Worm (Caenorhabditis elegans) whole organism, young adult: ENCODE measurements around the gene ZC513.2.

Source experiments
- C06A6.2 ChIP-seq: fragments of 200-800 bp; sonication (Bioruptor generic); conservative IDR thresholded peaks from 2 replicates; pipeline ENCODE4 v1.3.6; 2022; ENCODE audit warnings: missing genetic modification characterization, missing compliant biosample characterization
- F33H1.4 ChIP-seq: fragments of 200-800 bp; sonication (Bioruptor generic); IDR thresholded peaks from 2 replicates; pipeline ENCODE4 v1.3.6; 2022; ENCODE audit warnings: missing genetic modification reagents, missing genetic modification characterization, missing compliant biosample characterization
- F39B2.1 ChIP-seq: fragments of 200-800 bp; sonication (Bioruptor generic); IDR thresholded peaks from 2 replicates; pipeline ENCODE4 v1.3.6; 2022; ENCODE audit warnings: missing genetic modification reagents, missing genetic modification characterization, missing compliant biosample characterization
- F52B5.7 ChIP-seq: sonication (generic microtip); optimal IDR thresholded peaks from 2 replicates; lab custom pipeline; 2016; ENCODE audit warnings: mild to moderate bottlenecking, missing genetic modification characterization, missing compliant biosample characterization
- K12H6.12 ChIP-seq: fragments of 200-800 bp; sonication (Bioruptor generic); optimal IDR thresholded peaks from 2 replicates; lab custom pipeline; 2018; ENCODE audit warnings: mild to moderate bottlenecking, missing genetic modification characterization, missing compliant biosample characterization
- Y95B8A.8 ChIP-seq: fragments of 200-800 bp; sonication (Bioruptor generic); IDR thresholded peaks from 2 replicates; pipeline ENCODE4 v1.3.6; 2022; ENCODE audit warnings: missing genetic modification reagents, missing genetic modification characterization, missing compliant biosample characterization
- ZK185.1 ChIP-seq: sonication (generic microtip); optimal IDR thresholded peaks from 2 replicates; lab custom pipeline; 2016; ENCODE audit warnings: mild to moderate bottlenecking, missing genetic modification characterization, missing compliant biosample characterization; ENCODE audit not compliant: poor library complexity, severe bottlenecking
- ama-1 ChIP-seq, 3 experiments: fragments of 150-350 bp in 1 of 3; sonication (generic microtip) in 2 of 3; optimal IDR thresholded peaks; 2 replicates each; lab custom pipeline; 2014 to 2018; ENCODE audit warnings: missing biosample characterization in 2 of 3, missing genetic modification characterization in 2 of 3, missing genetic modification reagents in 2 of 3
- aptf-2 ChIP-seq: fragments of 200-800 bp; sonication (Bioruptor generic); conservative IDR thresholded peaks from 2 replicates; pipeline ENCODE4 v1.3.6; 2022; ENCODE audit warnings: missing genetic modification reagents, missing genetic modification characterization, missing compliant biosample characterization
- aptf-3 ChIP-seq: fragments of 200-800 bp; sonication (Bioruptor generic); IDR thresholded peaks from 2 replicates; pipeline ENCODE4 v1.3.6; 2022; ENCODE audit warnings: missing genetic modification characterization, missing compliant biosample characterization
- bed-2 ChIP-seq: fragments of 200-800 bp; sonication (Bioruptor generic); IDR thresholded peaks from 2 replicates; pipeline ENCODE4 v1.3.6; 2022; ENCODE audit warnings: missing genetic modification reagents, missing genetic modification characterization, missing compliant biosample characterization
- ccch-3 ChIP-seq: fragments of 200-800 bp; sonication (Bioruptor generic); optimal IDR thresholded peaks from 2 replicates; lab custom pipeline; 2018; ENCODE audit warnings: mild to moderate bottlenecking, missing genetic modification characterization, missing compliant biosample characterization
- cebp-1 ChIP-seq, 2 experiments: fragments of 200-800 bp in 1 of 2; sonication (Bioruptor generic) in 1 of 2; sonication (generic microtip) in 1 of 2; IDR thresholded peaks in 1 of 2; optimal IDR thresholded peaks in 1 of 2; 2 replicates each; pipeline versions ENCODE4 v1.3.6 to Lab custom; 2017 to 2022; ENCODE audit warnings: missing compliant biosample characterization in 2 of 2, missing genetic modification characterization in 2 of 2, mild to moderate bottlenecking in 1 of 2, missing genetic modification reagents in 1 of 2, moderate library complexity in 1 of 2
- cebp-2 ChIP-seq: fragments of 200-800 bp; sonication (Bioruptor generic); IDR thresholded peaks from 2 replicates; pipeline ENCODE4 v1.3.6; 2022; ENCODE audit warnings: missing genetic modification characterization, missing compliant biosample characterization
- ceh-27 ChIP-seq: fragments of 200-800 bp; sonication (Bioruptor generic); optimal IDR thresholded peaks from 2 replicates; lab custom pipeline; 2018; ENCODE audit warnings: mild to moderate bottlenecking, missing genetic modification characterization, moderate library complexity, missing compliant biosample characterization
- ceh-79 ChIP-seq: sonication (generic microtip); optimal IDR thresholded peaks from 2 replicates; lab custom pipeline; 2017; ENCODE audit warnings: mild to moderate bottlenecking, missing genetic modification characterization, missing compliant biosample characterization
- die-1 ChIP-seq: sonication (generic microtip); optimal IDR thresholded peaks from 2 replicates; lab custom pipeline; 2016; ENCODE audit warnings: missing genotype, mild to moderate bottlenecking, missing genetic modification characterization, missing compliant biosample characterization
- ekl-4 ChIP-seq: fragments of 200-800 bp; sonication (Bioruptor generic); IDR thresholded peaks from 2 replicates; pipeline ENCODE4 v1.3.6; 2022; ENCODE audit warnings: missing genetic modification reagents, missing genetic modification characterization, missing compliant biosample characterization
- gei-17 ChIP-seq: fragments of 200-800 bp; sonication (Bioruptor generic); optimal IDR thresholded peaks from 2 replicates; lab custom pipeline; 2018; ENCODE audit warnings: mild to moderate bottlenecking, missing genetic modification characterization, missing compliant biosample characterization
- him-1 ChIP-seq: sonication (generic microtip); optimal IDR thresholded peaks from 2 replicates; lab custom pipeline; 2016; ENCODE audit warnings: missing genotype, missing genetic modification reagents, missing genetic modification characterization, missing compliant biosample characterization
- hlh-26 ChIP-seq: fragments of 200-800 bp; sonication (Bioruptor generic); conservative IDR thresholded peaks from 2 replicates; pipeline ENCODE4 v1.3.6; 2022; ENCODE audit warnings: missing genetic modification reagents, missing genetic modification characterization, missing compliant biosample characterization
- lag-1 ChIP-seq: fragments of 200-800 bp; sonication (Bioruptor generic); IDR thresholded peaks from 2 replicates; pipeline ENCODE4 v1.3.6; 2022; ENCODE audit warnings: missing genetic modification reagents, missing genetic modification characterization, missing compliant biosample characterization
- let-526 ChIP-seq: fragments of 200-800 bp; sonication (Bioruptor generic); IDR thresholded peaks from 2 replicates; pipeline ENCODE4 v1.3.6; 2022; ENCODE audit warnings: missing genetic modification reagents, missing genetic modification characterization, missing compliant biosample characterization
- lin-26 ChIP-seq: fragments of 200-800 bp; sonication (Bioruptor generic); IDR thresholded peaks from 2 replicates; pipeline ENCODE4 v1.3.6; 2022; ENCODE audit warnings: missing genetic modification reagents, missing genetic modification characterization, missing compliant biosample characterization
- lin-40 ChIP-seq: sonication (generic microtip); optimal IDR thresholded peaks from 2 replicates; lab custom pipeline; 2016; ENCODE audit warnings: missing genetic modification characterization, mild to moderate bottlenecking, missing compliant biosample characterization, missing genotype, missing genetic modification reagents
- lsy-27 ChIP-seq: sonication (generic microtip); optimal IDR thresholded peaks from 2 replicates; lab custom pipeline; 2017; ENCODE audit warnings: missing genetic modification characterization, mild to moderate bottlenecking, missing compliant biosample characterization, antibody characterized with exemption, missing genotype, borderline replicate concordance; ENCODE audit not compliant: insufficient read depth
- madf-6 ChIP-seq: fragments of 200-800 bp; sonication (Bioruptor generic); IDR thresholded peaks from 2 replicates; pipeline ENCODE4 v1.3.6; 2022; ENCODE audit warnings: missing genetic modification reagents, missing genetic modification characterization, missing compliant biosample characterization
- mcd-1 ChIP-seq: fragments of 200-800 bp; sonication (Bioruptor generic); IDR thresholded peaks from 2 replicates; pipeline ENCODE4 v1.3.6; 2022; ENCODE audit warnings: missing genetic modification reagents, missing genetic modification characterization, missing compliant biosample characterization
- mel-28 ChIP-seq: sonication (generic microtip); optimal IDR thresholded peaks from 2 replicates; lab custom pipeline; 2016; ENCODE audit warnings: borderline replicate concordance, mild to moderate bottlenecking, missing genetic modification characterization, missing compliant biosample characterization
- mes-4 ChIP-seq: sonication (generic microtip); optimal IDR thresholded peaks from 2 replicates; lab custom pipeline; 2016; ENCODE audit warnings: missing genotype, missing genetic modification characterization, missing compliant biosample characterization
- nfya-2 ChIP-seq: fragments of 200-800 bp; sonication (Bioruptor generic); IDR thresholded peaks from 2 replicates; pipeline ENCODE4 v1.3.6; 2022; ENCODE audit warnings: missing genetic modification reagents, missing genetic modification characterization, missing compliant biosample characterization
- nhr-80 ChIP-seq: sonication (generic microtip); optimal IDR thresholded peaks from 2 replicates; lab custom pipeline; 2016; ENCODE audit warnings: missing genetic modification characterization, missing compliant biosample characterization
- rec-8 ChIP-seq, 2 experiments: sonication (generic microtip); optimal IDR thresholded peaks; 2 replicates each; lab custom pipeline; 2016; ENCODE audit warnings: mild to moderate bottlenecking in 2 of 2, missing genetic modification characterization in 2 of 2, missing genetic modification reagents in 2 of 2, missing genotype in 2 of 2, missing biosample characterization in 1 of 2, missing compliant biosample characterization in 1 of 2, moderate library complexity in 1 of 2
- sea-2 ChIP-seq: fragments of 200-800 bp; sonication (Bioruptor generic); IDR thresholded peaks from 2 replicates; pipeline ENCODE4 v1.3.6; 2022; ENCODE audit warnings: missing genetic modification characterization, missing compliant biosample characterization
- snpc-1.3 ChIP-seq: sonication (generic microtip); optimal IDR thresholded peaks from 2 replicates; lab custom pipeline; 2017; ENCODE audit warnings: missing genetic modification characterization, mild to moderate bottlenecking, missing compliant biosample characterization, antibody characterized with exemption, moderate library complexity, missing genotype, missing genetic modification reagents; ENCODE audit not compliant: insufficient read depth
- somi-1 ChIP-seq: fragments of 200-800 bp; sonication (Bioruptor generic); optimal IDR thresholded peaks from 2 replicates; lab custom pipeline; 2018; ENCODE audit warnings: mild to moderate bottlenecking, missing genetic modification characterization, missing compliant biosample characterization
- sptf-2 ChIP-seq: fragments of 200-800 bp; sonication (Bioruptor generic); optimal IDR thresholded peaks from 2 replicates; lab custom pipeline; 2018; ENCODE audit warnings: mild to moderate bottlenecking, missing genetic modification characterization, missing compliant biosample characterization
- tbp1 ChIP-seq: fragments of 200-800 bp; sonication (Bioruptor generic); optimal IDR thresholded peaks from 2 replicates; lab custom pipeline; 2018; ENCODE audit warnings: mild to moderate bottlenecking, missing genetic modification characterization, missing compliant biosample characterization
- unc-62 ChIP-seq: fragments of 150-350 bp; optimal IDR thresholded peaks from 2 replicates; lab custom pipeline; 2014; ENCODE audit warnings: missing biosample characterization, missing genetic modification reagents, missing genetic modification characterization
- ztf-26 ChIP-seq: sonication (generic microtip); optimal IDR thresholded peaks from 2 replicates; lab custom pipeline; 2017; ENCODE audit warnings: missing genetic modification characterization, missing compliant biosample characterization

Gene ZC513.2

ce11 chrV:8025259-8025658 is 29.0 kb upstream of the ZC513.2 start:
- no peak for TF ChIP-seq bed-2 (GFP tag; lab: Robert Waterston, UW)
- no peak for TF ChIP-seq let-526 (GFP tag; lab: Robert Waterston, UW)
- TF ChIP-seq F52B5.7: no peak
- TF ChIP-seq ama-1 (optimal IDR thresholded peaks at IDR 0.05; lab: Kevin White, UChicago): no peak
- no peak for TF ChIP-seq ama-1 (GFP tag; optimal IDR thresholded peaks at IDR 0.05; lab: Kevin White, UChicago)
- TF ChIP-seq F39B2.1 (GFP tag; lab: Robert Waterston, UW): no peak
- TF ChIP-seq sptf-2 (GFP tag; lab: Kevin White, UChicago): no peak
- no peak for TF ChIP-seq tbp1 (GFP tag; lab: Kevin White, UChicago)
- TF ChIP-seq ceh-79 (tag; lab: Kevin White, UChicago): no peak
- TF ChIP-seq hlh-26 (GFP tag; lab: Robert Waterston, UW): no peak
- no peak for TF ChIP-seq F33H1.4 (GFP tag; lab: Robert Waterston, UW)
- no peak for TF ChIP-seq mes-4 (tag; lab: Kevin White, UChicago)
- no peak for TF ChIP-seq aptf-3 (GFP tag; lab: Robert Waterston, UW)
- no peak for TF ChIP-seq C06A6.2 (GFP tag; lab: Robert Waterston, UW)
- TF ChIP-seq ztf-26 (tag; lab: Kevin White, UChicago): no peak
- TF ChIP-seq ekl-4: no peak
- no peak for TF ChIP-seq aptf-2 (GFP tag; lab: Robert Waterston, UW)
- TF ChIP-seq somi-1 (GFP tag; lab: Kevin White, UChicago): no peak
- TF ChIP-seq lag-1 (GFP tag; lab: Robert Waterston, UW): no peak
- no peak for TF ChIP-seq madf-6

DNA sequence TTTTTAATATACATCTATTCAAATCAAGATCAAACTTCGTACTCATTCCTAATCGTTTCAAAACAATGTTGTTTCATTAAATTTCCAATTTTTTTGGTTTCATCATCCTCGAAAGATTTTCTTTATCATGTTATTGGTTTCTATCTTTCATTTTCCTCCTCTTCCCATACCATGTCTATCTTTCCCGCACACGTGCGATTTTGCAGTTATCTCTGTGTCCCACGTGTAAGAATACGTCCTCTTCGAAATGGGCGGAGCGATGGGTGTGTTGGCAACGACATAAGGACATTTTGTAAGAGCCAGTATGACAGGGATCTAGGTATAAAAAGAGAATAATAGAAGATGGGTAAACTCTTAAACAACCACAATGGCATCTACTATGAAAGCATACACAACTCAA is 27.9 kb upstream of the ZC513.2 start, which contains the start of gene F43H9.4:
F43H9.4 (plus strand) TSS at position 366 of the 400 bp plus-strand sequence.
- peak; percentile 11; the same call in 1 of the 2 replicates for TF ChIP-seq lin-26 (GFP tag; lab: Robert Waterston, UW)
- peak; percentile 20 for TF ChIP-seq lin-40 (tag; lab: Kevin White, UChicago)
- peak; percentile 9 for TF ChIP-seq ztf-26 (tag; lab: Kevin White, UChicago)
- TF ChIP-seq cebp-1 (GFP tag; IDR thresholded peaks at IDR 0.05; lab: Robert Waterston, UW): no peak
- TF ChIP-seq cebp-1 (tag; optimal IDR thresholded peaks at IDR 0.05; lab: Kevin White, UChicago): peak; percentile 55
- no peak for TF ChIP-seq nfya-2 (GFP tag; lab: Robert Waterston, UW)
- TF ChIP-seq bed-2 (GFP tag; lab: Robert Waterston, UW): no peak
- no peak for TF ChIP-seq Y95B8A.8 (GFP tag; lab: Robert Waterston, UW)
- TF ChIP-seq somi-1 (GFP tag; lab: Kevin White, UChicago): peak; percentile 71
- TF ChIP-seq die-1: no peak
- no peak for TF ChIP-seq lsy-27 (tag; lab: Kevin White, UChicago)
- no peak for TF ChIP-seq K12H6.12 (tag; lab: Kevin White, UChicago)
- TF ChIP-seq mel-28 (tag; lab: Kevin White, UChicago): no peak

DNA sequence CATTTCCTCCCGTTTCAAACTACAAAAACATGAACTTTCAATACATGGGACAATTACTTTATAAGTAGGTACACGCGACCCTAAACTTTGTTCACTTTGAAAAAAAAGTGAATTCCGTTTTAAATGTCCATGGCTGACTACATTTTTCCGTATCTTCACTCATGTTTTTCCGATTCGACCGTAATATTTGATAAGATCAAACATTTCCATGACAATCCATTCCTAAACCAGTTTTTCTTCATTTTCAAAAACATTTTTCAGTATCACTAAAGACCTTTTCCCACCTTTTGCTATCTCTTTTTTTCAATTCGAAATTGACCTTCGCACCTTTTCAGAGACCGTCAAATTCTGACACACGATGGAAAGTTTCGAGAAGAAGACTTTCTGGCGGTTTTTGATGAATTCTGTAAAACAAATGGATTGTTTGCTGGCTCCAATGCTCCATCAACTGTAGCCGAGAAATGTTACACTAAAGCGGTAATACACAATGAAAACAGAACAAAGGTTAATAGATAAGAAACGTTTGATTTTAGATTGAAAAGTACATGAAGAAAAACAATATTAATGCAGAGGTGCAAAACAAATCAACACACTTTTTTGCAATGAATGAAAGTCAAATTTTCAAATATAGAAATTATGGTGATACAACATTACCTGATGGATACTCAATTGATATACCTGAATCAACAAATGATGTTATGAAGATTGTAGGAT is 26.6 kb upstream of the ZC513.2 start:
- TF ChIP-seq ZK185.1 (tag; lab: Kevin White, UChicago): no peak
- TF ChIP-seq him-1 (tag; lab: Kevin White, UChicago): no peak
- TF ChIP-seq mcd-1 (GFP tag; lab: Robert Waterston, UW): no peak
- no peak for TF ChIP-seq snpc-1.3
- TF ChIP-seq F39B2.1 (GFP tag; lab: Robert Waterston, UW): no peak
- TF ChIP-seq unc-62: no peak
- no peak for TF ChIP-seq sea-2 (GFP tag; lab: Robert Waterston, UW)
- no peak for TF ChIP-seq nhr-80 (tag; lab: Kevin White, UChicago)
- no peak for TF ChIP-seq rec-8 (tag; optimal IDR thresholded peaks at IDR 0.05; lab: Kevin White, UChicago)
- TF ChIP-seq ccch-3 (GFP tag; lab: Kevin White, UChicago): no peak
- TF ChIP-seq gei-17 (GFP tag; lab: Kevin White, UChicago): no peak
- no peak for TF ChIP-seq aptf-2 (GFP tag; lab: Robert Waterston, UW)
- no peak for TF ChIP-seq lag-1 (GFP tag; lab: Robert Waterston, UW)
- TF ChIP-seq ceh-27 (GFP tag; lab: Kevin White, UChicago): no peak
- TF ChIP-seq cebp-2: no peak
